Fruit fly (Drosophila melanogaster) ovary, adult (tissue): Measurements from ENCODE around the gene CG31248.
A peak's percentile ranks its signal among the peaks of the same experiment; 100 is the strongest.

Experiments used
- CG17801 ChIP-seq: fragments of 200-800 bp; optimal IDR thresholded peaks from 2 replicates; lab custom pipeline; 2019; ENCODE audit warnings: missing biosample characterization, mild to moderate bottlenecking, missing genetic modification characterization, moderate library complexity; ENCODE audit not compliant: partially characterized antibody

CG31248 gene

dm6 chr3R:7093592-7093991, 35.5 kb upstream of the CG31248 start:
- TF ChIP-seq CG17801 (GFP tag; lab: Kevin White, UChicago): peak; percentile 42

- TF ChIP-seq CG17801 (GFP tag; lab: Kevin White, UChicago): no peak
These were observed 34.8 kb upstream of the CG31248 start for dm6 chr3R:7094368-7094767.

dm6 chr3R:7102853-7103833, 26.0 kb upstream of the CG31248 start:
- TF ChIP-seq CG17801 (GFP tag; lab: Kevin White, UChicago): no peak

dm6 chr3R:7104308-7104707, 24.8 kb upstream of the CG31248 start:
- TF ChIP-seq CG17801 (GFP tag; lab: Kevin White, UChicago): no peak

dm6 chr3R:7105503-7106164, 23.5 kb upstream of the CG31248 start:
- TF ChIP-seq CG17801 (GFP tag; lab: Kevin White, UChicago): no peak

dm6 chr3R:7107713-7108588, 21.2 kb upstream of the CG31248 start:
- no peak for TF ChIP-seq CG17801 (GFP tag; lab: Kevin White, UChicago)

- TF ChIP-seq CG17801 (GFP tag; lab: Kevin White, UChicago): peak; percentile 96
These were observed 20.4 kb upstream of the CG31248 start for dm6 chr3R:7108589-7109312.

dm6 chr3R:7109760-7110303, 19.3 kb upstream of the CG31248 start:
- TF ChIP-seq CG17801 (GFP tag; lab: Kevin White, UChicago): no peak

- TF ChIP-seq CG17801 (GFP tag; lab: Kevin White, UChicago): no peak
These were observed 17.8 kb upstream of the CG31248 start for dm6 chr3R:7111206-7111858.

- no peak for TF ChIP-seq CG17801 (GFP tag; lab: Kevin White, UChicago)
These were observed 16.1 kb upstream of the CG31248 start for dm6 chr3R:7112977-7113376.

dm6 chr3R:7116511-7116910, 12.6 kb upstream of the CG31248 start:
- TF ChIP-seq CG17801 (GFP tag; lab: Kevin White, UChicago): no peak

dm6 chr3R:7117590-7117989, 11.5 kb upstream of the CG31248 start, which contains the start of gene Mlp84B:
TSS of gene Mlp84B (minus strand) at chr3R:7117732.
- no peak for TF ChIP-seq CG17801 (GFP tag; lab: Kevin White, UChicago)
